Fruit fly (Drosophila melanogaster) whole organism, prepupa: ENCODE measurements around the gene dao.

Source experiments
- CG10631 ChIP-seq: fragments of 200-800 bp; sonication (Bioruptor generic); optimal IDR thresholded peaks from 2 replicates; lab custom pipeline; 2016; ENCODE audit warnings: missing biosample characterization, missing genetic modification characterization
- CG11294 ChIP-seq: fragments of 200-800 bp; sonication (Bioruptor generic); IDR thresholded peaks from 2 replicates; pipeline ENCODE4 v1.3.6; 2022; ENCODE audit warnings: missing biosample characterization, missing genetic modification characterization
- CG11762 ChIP-seq: fragments of 200-800 bp; sonication (Bioruptor generic); optimal IDR thresholded peaks from 3 replicates; lab custom pipeline; 2016; ENCODE audit warnings: missing biosample characterization, missing genetic modification characterization; ENCODE audit not compliant: insufficient read depth
- CG11902 ChIP-seq: fragments of 200-800 bp; sonication (Bioruptor generic); optimal IDR thresholded peaks from 3 replicates; lab custom pipeline; 2016; ENCODE audit warnings: missing biosample characterization, missing genetic modification characterization
- CG3032 ChIP-seq: fragments of 200-800 bp; optimal IDR thresholded peaks from 2 replicates; lab custom pipeline; 2019; ENCODE audit warnings: missing biosample characterization, mild to moderate bottlenecking, missing genetic modification characterization, moderate library complexity
- CG31627 ChIP-seq: fragments of 200-800 bp; sonication (Bioruptor generic); optimal IDR thresholded peaks from 3 replicates; lab custom pipeline; 2016; ENCODE audit warnings: missing biosample characterization, missing genetic modification characterization
- CG32006 ChIP-seq: fragments of 200-800 bp; sonication (Bioruptor generic); optimal IDR thresholded peaks from 3 replicates; lab custom pipeline; 2017; ENCODE audit warnings: missing biosample characterization, mild to moderate bottlenecking, missing genetic modification characterization
- CG34406 ChIP-seq: fragments of 200-800 bp; sonication (Bioruptor generic); optimal IDR thresholded peaks from 3 replicates; lab custom pipeline; 2016; ENCODE audit warnings: missing biosample characterization, missing genetic modification characterization
- CG3919 ChIP-seq: fragments of 200-800 bp; sonication (Bioruptor generic); optimal IDR thresholded peaks from 3 replicates; lab custom pipeline; 2016; ENCODE audit warnings: missing biosample characterization, missing genetic modification characterization
- CG4318 ChIP-seq: fragments of 200-800 bp; sonication (Bioruptor generic); optimal IDR thresholded peaks from 3 replicates; lab custom pipeline; 2017; ENCODE audit warnings: missing biosample characterization, mild to moderate bottlenecking, missing genetic modification characterization
- CG6163 ChIP-seq: fragments of 200-800 bp; sonication (Bioruptor generic); IDR thresholded peaks from 3 replicates; pipeline ENCODE4 v1.3.6; 2022; ENCODE audit warnings: missing biosample characterization, missing genetic modification characterization
- CG6792 ChIP-seq: fragments of 200-800 bp; sonication (Bioruptor generic); optimal IDR thresholded peaks from 3 replicates; lab custom pipeline; 2016; ENCODE audit warnings: missing biosample characterization, missing genetic modification characterization
- CG6808 ChIP-seq: fragments of 200-800 bp; sonication (Bioruptor generic); optimal IDR thresholded peaks from 3 replicates; lab custom pipeline; 2017; ENCODE audit warnings: missing biosample characterization, missing genetic modification characterization, mild to moderate bottlenecking, moderate library complexity, missing genetic modification reagents
- CG6854 ChIP-seq: fragments of 200-800 bp; sonication (Bioruptor generic); optimal IDR thresholded peaks from 2 replicates; lab custom pipeline; 2017; ENCODE audit warnings: missing biosample characterization, mild to moderate bottlenecking, missing genetic modification characterization
- CG7368 ChIP-seq: fragments of 200-800 bp; sonication (Bioruptor generic); optimal IDR thresholded peaks from 3 replicates; lab custom pipeline; 2016; ENCODE audit warnings: missing biosample characterization, missing genetic modification characterization
- CG8319 ChIP-seq: fragments of 200-800 bp; sonication (Bioruptor generic); optimal IDR thresholded peaks from 3 replicates; lab custom pipeline; 2016; ENCODE audit warnings: missing biosample characterization, missing genetic modification characterization
- CG8632 ChIP-seq: fragments of 200-800 bp; sonication (Bioruptor generic); optimal IDR thresholded peaks from 3 replicates; lab custom pipeline; 2016; ENCODE audit warnings: missing biosample characterization, missing genetic modification characterization
- CG9139 ChIP-seq: fragments of 200-800 bp; sonication (Bioruptor generic); optimal IDR thresholded peaks from 3 replicates; lab custom pipeline; 2017; ENCODE audit warnings: missing biosample characterization, mild to moderate bottlenecking, missing genetic modification characterization
- Eip78C ChIP-seq: fragments of 200-800 bp; sonication (Bioruptor generic); peaks from one replicate; lab custom pipeline; 2016; ENCODE audit warnings: missing biosample characterization, missing genetic modification characterization
- Ets21C ChIP-seq: fragments of 200-800 bp; sonication (Bioruptor generic); optimal IDR thresholded peaks from 3 replicates; lab custom pipeline; 2016; ENCODE audit warnings: missing biosample characterization, missing genetic modification characterization
- Ets96B ChIP-seq: fragments of 200-800 bp; optimal IDR thresholded peaks from 2 replicates; lab custom pipeline; 2019; ENCODE audit warnings: missing biosample characterization, mild to moderate bottlenecking, missing genetic modification characterization, moderate library complexity
- Gug ChIP-seq: fragments of 200-800 bp; sonication (Bioruptor generic); IDR thresholded peaks from 2 replicates; pipeline ENCODE4 v1.3.6; 2022; ENCODE audit warnings: missing biosample characterization, missing genetic modification characterization
- Hr38 ChIP-seq: sonication (Bioruptor generic); optimal IDR thresholded peaks from 2 replicates; lab custom pipeline; 2016; ENCODE audit warnings: missing biosample characterization, missing genetic modification characterization
- Lpt ChIP-seq: fragments of 200-800 bp; sonication (Bioruptor generic); optimal IDR thresholded peaks from 3 replicates; lab custom pipeline; 2016; ENCODE audit warnings: missing biosample characterization, missing genetic modification characterization
- OdsH ChIP-seq: fragments of 200-800 bp; sonication (Bioruptor generic); optimal IDR thresholded peaks from 3 replicates; lab custom pipeline; 2016; ENCODE audit warnings: missing biosample characterization, missing genetic modification characterization
- Smox ChIP-seq: fragments of 200-800 bp; sonication (Bioruptor generic); optimal IDR thresholded peaks from 3 replicates; lab custom pipeline; 2016; ENCODE audit warnings: missing biosample characterization, missing genetic modification characterization
- Sox14 ChIP-seq: fragments of 200-800 bp; sonication (Bioruptor generic); optimal IDR thresholded peaks from 3 replicates; lab custom pipeline; 2016; ENCODE audit warnings: missing biosample characterization, missing genetic modification characterization
- Sox15 ChIP-seq: fragments of 200-800 bp; sonication (Bioruptor generic); optimal IDR thresholded peaks from 3 replicates; lab custom pipeline; 2016; ENCODE audit warnings: missing biosample characterization, missing genetic modification characterization
- achi ChIP-seq: fragments of 200-800 bp; sonication (Bioruptor generic); optimal IDR thresholded peaks from 3 replicates; lab custom pipeline; 2016; ENCODE audit warnings: missing biosample characterization, missing genetic modification characterization
- cyc ChIP-seq: fragments of 200-800 bp; sonication (Bioruptor generic); optimal IDR thresholded peaks from 3 replicates; lab custom pipeline; 2016; ENCODE audit warnings: missing biosample characterization, missing genetic modification characterization
- dsx ChIP-seq: fragments of 200-800 bp; optimal IDR thresholded peaks from 3 replicates; lab custom pipeline; 2019; ENCODE audit warnings: missing biosample characterization, mild to moderate bottlenecking, missing genetic modification characterization, moderate library complexity; ENCODE audit not compliant: poor library complexity, severe bottlenecking
- eg ChIP-seq: fragments of 200-800 bp; sonication (Bioruptor generic); IDR thresholded peaks from 3 replicates; pipeline ENCODE4 v1.3.6; 2022; ENCODE audit warnings: missing biosample characterization, missing genetic modification characterization
- fd59A ChIP-seq: fragments of 200-800 bp; sonication (Bioruptor generic); optimal IDR thresholded peaks from 2 replicates; lab custom pipeline; 2017; ENCODE audit warnings: missing biosample characterization, mild to moderate bottlenecking, missing genetic modification characterization, missing genetic modification reagents
- fd85E ChIP-seq: fragments of 200-800 bp; sonication (Bioruptor generic); optimal IDR thresholded peaks from 3 replicates; lab custom pipeline; 2016; ENCODE audit warnings: missing biosample characterization, missing genetic modification characterization
- fkh ChIP-seq: fragments of 200-800 bp; sonication (Bioruptor generic); optimal IDR thresholded peaks from 3 replicates; lab custom pipeline; 2017; ENCODE audit warnings: missing biosample characterization, mild to moderate bottlenecking, missing genetic modification characterization, moderate library complexity
- lz ChIP-seq: fragments of 200-800 bp; sonication (Bioruptor generic); optimal IDR thresholded peaks from 3 replicates; lab custom pipeline; 2016; ENCODE audit warnings: missing biosample characterization, missing genetic modification characterization
- pdm3 ChIP-seq: fragments of 200-800 bp; sonication (Bioruptor generic); optimal IDR thresholded peaks from 3 replicates; lab custom pipeline; 2016; ENCODE audit warnings: missing biosample characterization, missing genetic modification characterization
- spab ChIP-seq: fragments of 200-800 bp; sonication (Bioruptor generic); optimal IDR thresholded peaks from 2 replicates; lab custom pipeline; 2017; ENCODE audit warnings: missing biosample characterization, mild to moderate bottlenecking, missing genetic modification characterization, missing genetic modification reagents
- ss ChIP-seq, 2 experiments: fragments of 200-800 bp; sonication (Bioruptor generic); optimal IDR thresholded peaks; 2 replicates in 1 of 2; 3 replicates in 1 of 2; lab custom pipeline; 2017 to 2018; ENCODE audit warnings: mild to moderate bottlenecking in 2 of 2, missing biosample characterization in 2 of 2, missing genetic modification characterization in 2 of 2, moderate library complexity in 1 of 2
- svp ChIP-seq: fragments of 200-800 bp; sonication (Bioruptor generic); peaks from one replicate; lab custom pipeline; 2016; ENCODE audit warnings: missing biosample characterization, missing genetic modification characterization
- topi ChIP-seq: fragments of 200-800 bp; sonication (Bioruptor generic); optimal IDR thresholded peaks from 3 replicates; lab custom pipeline; 2016; ENCODE audit warnings: missing biosample characterization, missing genetic modification characterization
- vri ChIP-seq: fragments of 200-800 bp; sonication (Bioruptor generic); optimal IDR thresholded peaks from 3 replicates; lab custom pipeline; 2016; ENCODE audit warnings: missing biosample characterization, mild to moderate bottlenecking, missing genetic modification characterization

dao gene

dm6 chr2L:15247614-15248013 is 1.1 kb upstream of the dao start, which contains the start of gene ZnT35C:
Gene ZnT35C, minus strand, starts transcription at chr2L:15247714.
- TF ChIP-seq CG32006: no peak
- TF ChIP-seq achi (GFP tag; lab: Kevin White, UChicago): no peak
- TF ChIP-seq lz: no peak
- no peak for TF ChIP-seq fd85E (GFP tag; lab: Kevin White, UChicago)
- no peak for TF ChIP-seq eg (GFP tag; lab: Robert Waterston, UW)
- TF ChIP-seq CG3919 (GFP tag; lab: Kevin White, UChicago): no peak
- TF ChIP-seq CG34406 (GFP tag; lab: Kevin White, UChicago): no peak

- TF ChIP-seq Sox14 (GFP tag; lab: Kevin White, UChicago) (no peak), topi (GFP tag; lab: Kevin White, UChicago) (no peak), CG6792 (GFP tag; lab: Kevin White, UChicago) (no peak), Smox (GFP tag; lab: Kevin White, UChicago) (no peak), OdsH (no peak), CG4318 (GFP tag; lab: Kevin White, UChicago) (no peak), fkh (GFP tag; lab: Kevin White, UChicago) (no peak), CG6163 (GFP tag; lab: Robert Waterston, UW) (no peak), CG8319 (GFP tag; lab: Kevin White, UChicago) (no peak), CG7368 (GFP tag; lab: Kevin White, UChicago) (no peak)
Observed at dm6 chr2L:15249006-15249513, 381 bp downstream of the dao start.

DNA sequence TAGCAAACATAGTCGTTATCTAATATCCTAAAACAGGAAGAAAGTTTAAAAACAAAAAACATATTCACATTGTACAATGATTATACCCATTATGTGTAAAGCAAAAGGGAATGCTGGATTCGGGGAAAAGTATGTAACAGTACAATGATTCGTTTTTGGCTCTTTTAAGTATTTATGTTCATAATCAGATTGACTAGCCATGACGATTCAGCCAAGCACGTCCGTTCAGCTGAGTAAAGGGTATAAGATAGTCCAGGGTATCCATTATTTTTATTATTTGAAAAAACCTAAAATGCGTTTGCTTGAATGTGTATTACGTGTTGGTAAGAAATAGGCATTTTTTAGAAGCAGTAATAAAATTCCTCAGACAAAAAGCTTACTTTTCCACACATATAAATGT is 1.0 kb downstream of the dao start:
- TF ChIP-seq Ets21C (GFP tag; lab: Kevin White, UChicago): no peak
- peak; percentile 36 for TF ChIP-seq Eip78C (GFP tag; lab: Kevin White, UChicago)

- TF ChIP-seq CG6792 (GFP tag; lab: Kevin White, UChicago): peak; percentile 39
- TF ChIP-seq Ets96B (tag; lab: Kevin White, UChicago): peak; percentile 52
- TF ChIP-seq Gug (GFP tag; lab: Robert Waterston, UW): peak; percentile 45; the same call in 1 of the 2 replicates
- no peak for TF ChIP-seq lz
- TF ChIP-seq CG3032 (tag; lab: Kevin White, UChicago): peak; percentile 28
- no peak for TF ChIP-seq CG4318 (GFP tag; lab: Kevin White, UChicago)
- peak; percentile 14 for TF ChIP-seq fkh (GFP tag; lab: Kevin White, UChicago)
- no peak for TF ChIP-seq CG7368 (GFP tag; lab: Kevin White, UChicago)
- peak; percentile 24 for TF ChIP-seq fd59A (GFP tag; lab: Kevin White, UChicago)
- TF ChIP-seq pdm3 (GFP tag; lab: Kevin White, UChicago): no peak
- TF ChIP-seq CG6808 (GFP tag; lab: Kevin White, UChicago): peak; percentile 30
- TF ChIP-seq CG11902: no peak
- TF ChIP-seq vri (GFP tag; lab: Kevin White, UChicago): no peak
- peak; percentile 20 for TF ChIP-seq dsx
- peak; percentile 63 for TF ChIP-seq CG3919 (GFP tag; lab: Kevin White, UChicago)
- TF ChIP-seq CG9139 (GFP tag; lab: Kevin White, UChicago): no peak
- no peak for TF ChIP-seq Smox (GFP tag; lab: Kevin White, UChicago)
- peak; percentile 64; the same call in 2 of the 3 replicates for TF ChIP-seq CG6163 (GFP tag; lab: Robert Waterston, UW)
- no peak for TF ChIP-seq CG6854 (GFP tag; lab: Kevin White, UChicago)
- TF ChIP-seq fd85E (GFP tag; lab: Kevin White, UChicago): no peak
- no peak for TF ChIP-seq Hr38 (GFP tag; lab: Kevin White, UChicago)
- peak; percentile 24 for TF ChIP-seq CG11762 (GFP tag; lab: Kevin White, UChicago)
- TF ChIP-seq CG31627: peak; percentile 47
- peak in 1 of 2 experiments; percentile 35 for TF ChIP-seq ss (GFP tag; optimal IDR thresholded peaks at IDR 0.05; lab: Kevin White, UChicago)
- no peak for TF ChIP-seq Sox15
- TF ChIP-seq CG32006: peak; percentile 60
- peak; percentile 9 for TF ChIP-seq CG8319 (GFP tag; lab: Kevin White, UChicago)
- TF ChIP-seq CG11294 (GFP tag; lab: Robert Waterston, UW): no peak
- peak; percentile 32 for TF ChIP-seq achi (GFP tag; lab: Kevin White, UChicago)
- peak; percentile 43 for TF ChIP-seq CG8632
- peak; percentile 47 for TF ChIP-seq cyc (GFP tag; lab: Kevin White, UChicago)
- TF ChIP-seq spab (GFP tag; lab: Kevin White, UChicago): peak; percentile 21
- TF ChIP-seq CG10631: peak; percentile 20
- TF ChIP-seq eg (GFP tag; lab: Robert Waterston, UW): peak; percentile 44
- peak; percentile 13 for TF ChIP-seq Lpt
- no peak for TF ChIP-seq OdsH
- peak; percentile 89 for TF ChIP-seq svp (GFP tag; lab: Kevin White, UChicago)
- no peak for TF ChIP-seq Ets21C (GFP tag; lab: Kevin White, UChicago)
Observed at dm6 chr2L:15254229-15254861, 5.7 kb downstream of the dao start.
